Fruit fly (Drosophila melanogaster) whole organism, embryonic: ENCODE measurements around the gene QIL1.

ENCODE experiments used
- B-H2 ChIP-seq: fragments of 200-800 bp; sonication (Bioruptor generic); optimal IDR thresholded peaks from 2 replicates; lab custom pipeline; 2018; ENCODE audit warnings: missing biosample characterization, mild to moderate bottlenecking, missing genetic modification characterization
- CG10147 ChIP-seq: fragments of 200-800 bp; sonication (Bioruptor generic); optimal IDR thresholded peaks from 2 replicates; lab custom pipeline; 2019; ENCODE audit warnings: missing biosample characterization, mild to moderate bottlenecking, missing genetic modification characterization, moderate library complexity
- CG10267 ChIP-seq: fragments of 200-800 bp; sonication (Bioruptor generic); optimal IDR thresholded peaks from 2 replicates; lab custom pipeline; 2018; ENCODE audit warnings: missing biosample characterization, mild to moderate bottlenecking, missing genetic modification characterization, moderate library complexity
- CG10654 ChIP-seq: fragments of 200-800 bp; sonication (Bioruptor generic); optimal IDR thresholded peaks from 2 replicates; lab custom pipeline; 2016; ENCODE audit warnings: missing biosample characterization, missing genetic modification characterization
- CG11247 ChIP-seq: fragments of 200-800 bp; sonication (Bioruptor generic); IDR thresholded peaks from 2 replicates; pipeline ENCODE4 v1.3.6; 2022; ENCODE audit warnings: missing biosample characterization, missing genetic modification characterization
- CG11456 ChIP-seq: fragments of 200-800 bp; sonication (Bioruptor generic); IDR thresholded peaks from 3 replicates; pipeline ENCODE4 v1.3.6; 2022; ENCODE audit warnings: missing biosample characterization, missing genetic modification characterization
- CG13624 ChIP-seq: fragments of 200-800 bp; sonication (Bioruptor generic); optimal IDR thresholded peaks from 2 replicates; lab custom pipeline; 2016; ENCODE audit warnings: missing biosample characterization, missing genetic modification characterization
- CG16813 ChIP-seq: fragments of 200-800 bp; sonication (Bioruptor generic); IDR thresholded peaks from 3 replicates; pipeline ENCODE4 v1.3.6; 2022; ENCODE audit warnings: missing biosample characterization, missing genetic modification characterization; ENCODE audit not compliant: partially characterized antibody
- CG17328 ChIP-seq: fragments of 200-800 bp; sonication (Bioruptor generic); IDR thresholded peaks from 2 replicates; pipeline ENCODE4 v1.3.6; 2022; ENCODE audit warnings: missing biosample characterization, missing genetic modification characterization
- CG18764 ChIP-seq: fragments of 200-800 bp; sonication (Bioruptor generic); optimal IDR thresholded peaks from 3 replicates; lab custom pipeline; 2016; ENCODE audit warnings: missing biosample characterization, missing genetic modification characterization
- CG2875 ChIP-seq: fragments of 200-800 bp; sonication (Bioruptor generic); optimal IDR thresholded peaks from 2 replicates; lab custom pipeline; 2017; ENCODE audit warnings: missing biosample characterization, mild to moderate bottlenecking, missing genetic modification characterization, missing genetic modification reagents
- CG4360 ChIP-seq: fragments of 200-800 bp; sonication (Bioruptor generic); IDR thresholded peaks from 2 replicates; pipeline ENCODE4 v1.3.6; 2022; ENCODE audit warnings: missing biosample characterization, missing genetic modification characterization
- CG4854 ChIP-seq: fragments of 200-800 bp; sonication (Bioruptor generic); optimal IDR thresholded peaks from 2 replicates; lab custom pipeline; 2016; ENCODE audit warnings: missing biosample characterization, missing genetic modification characterization, inconsistent platforms
- CG7928 ChIP-seq: fragments of 200-800 bp; sonication (Bioruptor generic); optimal IDR thresholded peaks from 2 replicates; lab custom pipeline; 2017; ENCODE audit warnings: missing biosample characterization, mild to moderate bottlenecking, missing genetic modification characterization
- CG8089 ChIP-seq: fragments of 200-800 bp; sonication (Bioruptor generic); optimal IDR thresholded peaks from 3 replicates; lab custom pipeline; 2016; ENCODE audit warnings: missing biosample characterization, missing genetic modification characterization
- CG9215 ChIP-seq: fragments of 200-800 bp; sonication (Bioruptor generic); IDR thresholded peaks from 2 replicates; pipeline ENCODE4 v1.3.6; 2022; ENCODE audit warnings: missing biosample characterization, missing genetic modification characterization
- CG9437 ChIP-seq: fragments of 200-800 bp; sonication (Bioruptor generic); optimal IDR thresholded peaks from 2 replicates; lab custom pipeline; 2018; ENCODE audit warnings: missing biosample characterization, mild to moderate bottlenecking, missing genetic modification characterization
- CkIIα-i1 ChIP-seq: fragments of 200-800 bp; sonication (Bioruptor generic); IDR thresholded peaks from 2 replicates; pipeline ENCODE4 v1.3.6; 2022; ENCODE audit warnings: missing biosample characterization, missing genetic modification characterization
- D ChIP-seq, 2 experiments: fragments of 200-800 bp in 1 of 2; fragments of >200 bp in 1 of 2; sonication (Bioruptor generic) in 1 of 2; optimal IDR thresholded peaks; 2 replicates in 1 of 2; 3 replicates in 1 of 2; lab custom pipeline; 2017; ENCODE audit warnings: mild to moderate bottlenecking in 1 of 2, missing biosample characterization in 1 of 2, missing genetic modification characterization in 1 of 2, missing genetic modification reagents in 1 of 2
- Dfd ChIP-seq, 2 experiments: fragments of >200 bp; optimal IDR thresholded peaks; 2 replicates each; lab custom pipeline; 2017; ENCODE audit warnings: missing biosample characterization in 2 of 2, missing genetic modification characterization in 2 of 2
- Dip2 ChIP-seq: fragments of 200-800 bp; sonication (Bioruptor generic); IDR thresholded peaks from 2 replicates; pipeline ENCODE4 v1.3.6; 2022; ENCODE audit warnings: missing biosample characterization, missing genetic modification characterization
- Dip3 ChIP-seq: fragments of 200-800 bp; sonication (Bioruptor generic); optimal IDR thresholded peaks from 3 replicates; lab custom pipeline; 2016; ENCODE audit warnings: missing biosample characterization, missing genetic modification characterization
- Doc3 ChIP-seq: fragments of 200-800 bp; sonication (Bioruptor generic); IDR thresholded peaks from 3 replicates; pipeline ENCODE4 v1.3.6; 2022; ENCODE audit warnings: missing biosample characterization, missing genetic modification characterization; ENCODE audit not compliant: partially characterized antibody
- Drgx ChIP-seq: fragments of 200-800 bp; sonication (Bioruptor generic); IDR thresholded peaks from 2 replicates; pipeline ENCODE4 v1.3.6; 2022; ENCODE audit warnings: missing biosample characterization, missing genetic modification characterization
- ERR ChIP-seq: fragments of 200-800 bp; sonication (Bioruptor generic); optimal IDR thresholded peaks from 2 replicates; lab custom pipeline; 2016; ENCODE audit warnings: missing biosample characterization, missing genetic modification characterization
- Elba2 ChIP-seq: fragments of 200-800 bp; sonication (Bioruptor generic); optimal IDR thresholded peaks from 3 replicates; lab custom pipeline; 2016; ENCODE audit warnings: missing biosample characterization, missing genetic modification characterization
- Hr3 ChIP-seq: fragments of 200-800 bp; sonication (Bioruptor generic); optimal IDR thresholded peaks from 3 replicates; lab custom pipeline; 2016; ENCODE audit warnings: missing biosample characterization, missing genetic modification characterization
- NK7.1 ChIP-seq: fragments of 200-800 bp; sonication (Bioruptor generic); optimal IDR thresholded peaks from 3 replicates; lab custom pipeline; 2016; ENCODE audit warnings: missing biosample characterization, missing genetic modification characterization
- Oli ChIP-seq: fragments of 200-800 bp; sonication (Bioruptor generic); optimal IDR thresholded peaks from 2 replicates; lab custom pipeline; 2018; ENCODE audit warnings: missing biosample characterization, mild to moderate bottlenecking, missing genetic modification characterization, moderate library complexity
- Opbp ChIP-seq: fragments of 200-800 bp; sonication (Bioruptor generic); IDR thresholded peaks from 3 replicates; pipeline ENCODE4 v1.3.6; 2022; ENCODE audit warnings: missing biosample characterization, missing genetic modification characterization; ENCODE audit not compliant: partially characterized antibody
- Taf1 ChIP-seq: fragments of 200-800 bp; sonication (Bioruptor generic); IDR thresholded peaks from 2 replicates; pipeline ENCODE4 v1.3.6; 2022; ENCODE audit warnings: missing biosample characterization, missing genetic modification characterization
- ab ChIP-seq: fragments of 200-800 bp; sonication (Bioruptor generic); optimal IDR thresholded peaks from 2 replicates; lab custom pipeline; 2016; ENCODE audit warnings: missing biosample characterization, missing genetic modification characterization
- ap ChIP-seq: fragments of 200-800 bp; sonication (Bioruptor generic); IDR thresholded peaks from 2 replicates; pipeline ENCODE4 v1.3.6; 2022; ENCODE audit warnings: missing biosample characterization, missing genetic modification characterization
- emc ChIP-seq: fragments of 200-800 bp; sonication (Bioruptor generic); optimal IDR thresholded peaks from 2 replicates; lab custom pipeline; 2016; ENCODE audit warnings: missing biosample characterization, missing genetic modification characterization
- en ChIP-seq: fragments of 200-800 bp; sonication (Bioruptor generic); optimal IDR thresholded peaks from 2 replicates; lab custom pipeline; 2016; ENCODE audit warnings: missing biosample characterization, missing genetic modification characterization
- ewg ChIP-seq: fragments of 200-800 bp; sonication (Bioruptor generic); optimal IDR thresholded peaks from 3 replicates; lab custom pipeline; 2017; ENCODE audit warnings: mild to moderate bottlenecking, missing biosample characterization, missing genetic modification reagents, missing genetic modification characterization
- gce ChIP-seq: fragments of 200-800 bp; sonication (Bioruptor generic); IDR thresholded peaks from 3 replicates; pipeline ENCODE4 v1.3.6; 2022; ENCODE audit warnings: missing biosample characterization, missing genetic modification characterization
- ham ChIP-seq: fragments of 200-800 bp; sonication (Bioruptor generic); IDR thresholded peaks from 2 replicates; pipeline ENCODE4 v1.3.6; 2022; ENCODE audit warnings: missing biosample characterization, missing genetic modification characterization
- inv ChIP-seq: fragments of 200-800 bp; sonication (Bioruptor generic); IDR thresholded peaks from 2 replicates; pipeline ENCODE4 v1.3.6; 2022; ENCODE audit warnings: missing biosample characterization, missing genetic modification characterization; ENCODE audit not compliant: partially characterized antibody
- jigr1 ChIP-seq: fragments of 200-800 bp; sonication (Bioruptor generic); IDR thresholded peaks from 3 replicates; pipeline ENCODE4 v1.3.6; 2022; ENCODE audit warnings: missing biosample characterization, missing genetic modification characterization
- lola ChIP-seq, 3 experiments: fragments of >200 bp in 2 of 3; fragments of 200-800 bp in 1 of 3; sonication (Bioruptor generic) in 1 of 3; optimal IDR thresholded peaks; 2 replicates each; lab custom pipeline; 2017 to 2019; ENCODE audit warnings: missing biosample characterization in 3 of 3, missing genetic modification characterization in 3 of 3, mild to moderate bottlenecking in 1 of 3, moderate library complexity in 1 of 3
- luna ChIP-seq: fragments of 200-800 bp; sonication (Bioruptor generic); optimal IDR thresholded peaks from 2 replicates; lab custom pipeline; 2016; ENCODE audit warnings: missing biosample characterization, missing genetic modification characterization
- nau ChIP-seq: fragments of 200-800 bp; sonication (Bioruptor generic); optimal IDR thresholded peaks from 3 replicates; lab custom pipeline; 2017; ENCODE audit warnings: missing biosample characterization, mild to moderate bottlenecking, missing genetic modification characterization, missing genetic modification reagents
- nom ChIP-seq: fragments of 200-800 bp; sonication (Bioruptor generic); optimal IDR thresholded peaks from 2 replicates; lab custom pipeline; 2017; ENCODE audit warnings: missing biosample characterization, missing genetic modification characterization, mild to moderate bottlenecking, moderate library complexity, missing genetic modification reagents
- sens ChIP-seq: fragments of 200-800 bp; sonication (Bioruptor generic); peaks from one replicate; lab custom pipeline; 2016; ENCODE audit warnings: missing biosample characterization, missing genetic modification characterization
- stc ChIP-seq: fragments of 200-800 bp; sonication (Bioruptor generic); IDR thresholded peaks from 2 replicates; pipeline ENCODE4 v1.3.6; 2022; ENCODE audit warnings: missing biosample characterization, missing genetic modification characterization
- trem ChIP-seq: fragments of 200-800 bp; optimal IDR thresholded peaks from 3 replicates; lab custom pipeline; 2019; ENCODE audit warnings: missing biosample characterization, mild to moderate bottlenecking, missing genetic modification characterization, moderate library complexity
- unc-4 ChIP-seq: fragments of 200-800 bp; sonication (Bioruptor generic); IDR thresholded peaks from 2 replicates; pipeline ENCODE4 v1.3.6; 2022; ENCODE audit warnings: missing biosample characterization, missing genetic modification characterization; ENCODE audit not compliant: partially characterized antibody
- zen ChIP-seq: fragments of 200-800 bp; sonication (Bioruptor generic); optimal IDR thresholded peaks from 3 replicates; lab custom pipeline; 2018; ENCODE audit warnings: missing biosample characterization, mild to moderate bottlenecking, missing genetic modification characterization, moderate library complexity
- zfh1 ChIP-seq: fragments of 200-800 bp; sonication (Bioruptor generic); IDR thresholded peaks from 3 replicates; pipeline ENCODE4 v1.3.6; 2022; ENCODE audit warnings: missing biosample characterization, missing genetic modification characterization

The QIL1 gene

dm6 chr3L:17433555-17433954 is 32.2 kb upstream of the QIL1 start, which contains the start of the genes Coq4 and CG32176 (continued):
- peak; percentile 55; the same call in 1 of the 2 replicates for TF ChIP-seq unc-4 (GFP tag; lab: Robert Waterston, UW)
- TF ChIP-seq Opbp (GFP tag; lab: Robert Waterston, UW), result peak; percentile 68; the same call in 1 of the 3 replicates
- peak; percentile 99 for TF ChIP-seq Hr3
- TF ChIP-seq CG4854 (GFP tag; lab: Kevin White, UChicago), result peak; percentile 98
- peak; percentile 95 for TF ChIP-seq emc (GFP tag; lab: Kevin White, UChicago)
- peak; percentile 97 for TF ChIP-seq zen (tag; lab: Kevin White, UChicago)
- TF ChIP-seq CG10654 (GFP tag; lab: Kevin White, UChicago), result peak; percentile 99
- TF ChIP-seq Drgx (GFP tag; lab: Robert Waterston, UW), result peak; percentile 96
- peak; percentile 64 for TF ChIP-seq Dip2
- TF ChIP-seq zfh1 (GFP tag; lab: Robert Waterston, UW), result peak; percentile 99
- TF ChIP-seq CG2875 (GFP tag; lab: Kevin White, UChicago), result peak; percentile 93
- peak; percentile 97 for TF ChIP-seq Oli (tag; lab: Kevin White, UChicago)
- peak; percentile 96 for TF ChIP-seq NK7.1 (GFP tag; lab: Kevin White, UChicago)
- TF ChIP-seq trem (tag; lab: Kevin White, UChicago), result peak; percentile 94
- peak; percentile 91 for TF ChIP-seq Elba2
- peak; percentile 73 for TF ChIP-seq CG4360 (GFP tag; lab: Robert Waterston, UW)
- peak; percentile 96 for TF ChIP-seq ab (GFP tag; lab: Kevin White, UChicago)
- TF ChIP-seq CG18764 (GFP tag; lab: Kevin White, UChicago), result peak; percentile 98
- TF ChIP-seq CG9215, result peak; percentile 97
- TF ChIP-seq Doc3 (GFP tag; lab: Robert Waterston, UW), result no peak
- TF ChIP-seq ap (GFP tag; lab: Robert Waterston, UW), result peak; percentile 97
- peak; percentile 98 for TF ChIP-seq CG13624 (GFP tag; lab: Kevin White, UChicago)
- TF ChIP-seq nau (GFP tag; lab: Kevin White, UChicago), result peak; percentile 93
- peak; percentile 100 for TF ChIP-seq sens (GFP tag; lab: Kevin White, UChicago)
- TF ChIP-seq Taf1 (GFP tag; lab: Robert Waterston, UW), result peak; percentile 96
- TF ChIP-seq CG10267, result peak; percentile 91
- no peak for TF ChIP-seq Dfd (GFP tag; optimal IDR thresholded peaks at IDR 0.05; lab: Kevin White, UChicago)
- TF ChIP-seq CG11247, result peak; percentile 98
- TF ChIP-seq B-H2, result peak; percentile 98
- TF ChIP-seq CG11456, result peak; percentile 98
- peak; percentile 94 for TF ChIP-seq gce (GFP tag; lab: Robert Waterston, UW)
- peak; percentile 69 for TF ChIP-seq CG16813 (GFP tag; lab: Robert Waterston, UW)
- TF ChIP-seq CG10147 (GFP tag; lab: Kevin White, UChicago), result peak; percentile 94
- TF ChIP-seq nom (GFP tag; lab: Kevin White, UChicago), result peak; percentile 83
- TF ChIP-seq CG8089, result peak; percentile 97
- TF ChIP-seq Dip3, result peak; percentile 98
- peak; percentile 97 for TF ChIP-seq CG17328
- peak; percentile 97 for TF ChIP-seq stc (GFP tag; lab: Robert Waterston, UW)
- peak; percentile 79 for TF ChIP-seq CG7928 (GFP tag; lab: Kevin White, UChicago)
- peak; percentile 96 for TF ChIP-seq luna (GFP tag; lab: Kevin White, UChicago)
- TF ChIP-seq D (optimal IDR thresholded peaks at IDR 0.05; lab: Kevin White, UChicago), result no peak
- TF ChIP-seq D (GFP tag; optimal IDR thresholded peaks at IDR 0.05; lab: Kevin White, UChicago), result peak; percentile 96
- TF ChIP-seq CG9437 (GFP tag; lab: Kevin White, UChicago), result peak; percentile 88
- TF ChIP-seq CkIIα-i1, result peak; percentile 84
- peak; percentile 95 for TF ChIP-seq ERR (GFP tag; lab: Kevin White, UChicago)
- TF ChIP-seq lola (GFP tag; optimal IDR thresholded peaks at IDR 0.05; lab: Kevin White, UChicago), result peak in 1 of 3 experiments; percentile 96
- TF ChIP-seq jigr1 (GFP tag; lab: Robert Waterston, UW), result peak; percentile 93
- TF ChIP-seq inv (GFP tag; lab: Robert Waterston, UW), result peak; percentile 59
- peak; percentile 92 for TF ChIP-seq ham (GFP tag; lab: Robert Waterston, UW)
- TF ChIP-seq en (GFP tag; lab: Kevin White, UChicago), result peak; percentile 95
- peak; percentile 94 for TF ChIP-seq ewg (GFP tag; lab: Kevin White, UChicago)
